Worm (Caenorhabditis elegans) whole organism, L4 larva: Measurements from ENCODE around the gene M162.5.

ENCODE experiments used
- Y105C5A.15 ChIP-seq: fragments of 200-800 bp; sonication (Bioruptor generic); IDR thresholded peaks from 2 replicates; pipeline ENCODE4 v1.3.6; 2022; ENCODE audit warnings: missing genetic modification characterization, missing compliant biosample characterization
- Y75B8A.6 ChIP-seq: fragments of 200-800 bp; sonication (Bioruptor generic); IDR thresholded peaks from 2 replicates; pipeline ENCODE4 v1.3.6; 2022; ENCODE audit warnings: missing genetic modification reagents, missing genetic modification characterization, missing compliant biosample characterization
- ZK337.2 ChIP-seq: fragments of 200-800 bp; sonication (Bioruptor generic); IDR thresholded peaks from 2 replicates; pipeline ENCODE4 v1.3.6; 2022; ENCODE audit warnings: missing genetic modification reagents, missing genetic modification characterization, missing compliant biosample characterization
- ceh-82 ChIP-seq: sonication (generic microtip); optimal IDR thresholded peaks from 2 replicates; lab custom pipeline; 2017; ENCODE audit warnings: missing biosample characterization, missing genetic modification characterization
- snpc-4 ChIP-seq: fragments of 150-350 bp; optimal IDR thresholded peaks from 2 replicates; lab custom pipeline; 2014; ENCODE audit warnings: missing biosample characterization, missing genetic modification characterization
- zfp-3 ChIP-seq: fragments of 200-800 bp; sonication (Bioruptor generic); conservative IDR thresholded peaks from 2 replicates; pipeline ENCODE4 v1.3.6; 2022; ENCODE audit warnings: missing genetic modification reagents, missing genetic modification characterization, missing compliant biosample characterization

- TF ChIP-seq Y105C5A.15 (GFP tag; lab: Robert Waterston, UW) (no peak), snpc-4 (no peak), zfp-3 (no peak), ZK337.2 (GFP tag; lab: Robert Waterston, UW) (no peak), Y75B8A.6 (GFP tag; lab: Robert Waterston, UW) (no peak), ceh-82 (no peak)
These were observed 4.6 kb upstream of the M162.5 start, which contains the start of gene W04E12.9 for ce11 chrV:19756253-19756652.
